Fruit fly (Drosophila melanogaster): ENCODE results near the gene CG8565.

CG8565 gene

dm6 chrX:15844139-15844538 is 6.5 kb downstream of the CG8565 start, which contains the start of the genes ArgRS and CG8578 (continued):
- TF ChIP-seq tll (GFP tag; optimal IDR thresholded peaks at IDR 0.05), result peak; percentile 72 to 94
- peak; percentile 63 for TF ChIP-seq Nf-YC (tag; optimal IDR thresholded peaks at IDR 0.05)
- TF ChIP-seq ap (GFP tag; IDR thresholded peaks at IDR 0.05), result no peak
- no peak for TF ChIP-seq C15 (GFP tag; IDR thresholded peaks at IDR 0.05)
- peak; percentile 82 for TF ChIP-seq hb (GFP tag; IDR thresholded peaks at IDR 0.05; ENCODE audit: partially characterized antibody)
- TF ChIP-seq ase (GFP tag; IDR thresholded peaks at IDR 0.05), result peak; percentile 55; the same call in 2 of the 3 replicates
- TF ChIP-seq B-H2 (GFP tag; optimal IDR thresholded peaks at IDR 0.05), result peak; percentile 13
- no peak for TF ChIP-seq Elba2 (GFP tag; optimal IDR thresholded peaks at IDR 0.05)
- no peak for TF ChIP-seq CG6254 (GFP tag; optimal IDR thresholded peaks at IDR 0.05)
- TF ChIP-seq CG2712 (tag; optimal IDR thresholded peaks at IDR 0.05), result peak; percentile 80
- no peak for TF ChIP-seq CG10321 (GFP tag; IDR thresholded peaks at IDR 0.05)
- no peak for TF ChIP-seq gcm (GFP tag; optimal IDR thresholded peaks at IDR 0.05)
- no peak for TF ChIP-seq Ravus (GFP tag; IDR thresholded peaks at IDR 0.05)
- peak; percentile 22 for TF ChIP-seq CG17385 (GFP tag; optimal IDR thresholded peaks at IDR 0.05)
- peak; percentile 73 for TF ChIP-seq Dref (GFP tag; IDR thresholded peaks at IDR 0.05)
- TF ChIP-seq ind (GFP tag; optimal IDR thresholded peaks at IDR 0.05), result peak; percentile 28
- no peak for TF ChIP-seq Trl (optimal IDR thresholded peaks at IDR 0.05)
- TF ChIP-seq Trl (GFP tag; optimal IDR thresholded peaks at IDR 0.05), result peak; percentile 82
- TF ChIP-seq CG9609 (GFP tag; optimal IDR thresholded peaks at IDR 0.05), result peak; percentile 6
- TF ChIP-seq CG4404 (GFP tag; IDR thresholded peaks at IDR 0.05), result peak; percentile 67
- TF ChIP-seq CG1603 (tag; optimal IDR thresholded peaks at IDR 0.05), result peak; percentile 53
- no peak for TF ChIP-seq Dek (tag; optimal IDR thresholded peaks at IDR 0.05)
- peak; percentile 86 for TF ChIP-seq CG17361 (GFP tag; IDR thresholded peaks at IDR 0.05)
- TF ChIP-seq ash1 (GFP tag; optimal IDR thresholded peaks at IDR 0.05), result no peak
- TF ChIP-seq CG10147 (GFP tag; optimal IDR thresholded peaks at IDR 0.05), result no peak
- peak; percentile 62 to 88 for TF ChIP-seq dpn (GFP tag; optimal IDR thresholded peaks at IDR 0.05)
- peak; percentile 30 for TF ChIP-seq Lhr (GFP tag; optimal IDR thresholded peaks at IDR 0.05)
- no peak for TF ChIP-seq ken (GFP tag; IDR thresholded peaks at IDR 0.05)
- TF ChIP-seq Scr (GFP tag; IDR thresholded peaks at IDR 0.05; ENCODE audit: partially characterized antibody), result peak; percentile 88
- peak; percentile 80 to 88 for TF ChIP-seq Pdp1 (GFP tag; optimal IDR thresholded peaks at IDR 0.05)
- TF ChIP-seq aop (GFP tag; IDR thresholded peaks at IDR 0.05), result no peak
- TF ChIP-seq CG3407 (GFP tag; optimal IDR thresholded peaks at IDR 0.05), result no peak
- TF ChIP-seq CG5953 (GFP tag; IDR thresholded peaks at IDR 0.05), result no peak
- TF ChIP-seq peb (GFP tag; IDR thresholded peaks at IDR 0.05), result peak; percentile 41; the same call in 1 of the 2 replicates
- no peak for TF ChIP-seq Usf (GFP tag; optimal IDR thresholded peaks at IDR 0.05)
- TF ChIP-seq CG18619 (GFP tag; optimal IDR thresholded peaks at IDR 0.05), result no peak
- TF ChIP-seq Drgx (GFP tag; IDR thresholded peaks at IDR 0.05), result peak; percentile 19; the same call in 1 of the 2 replicates
- no peak for TF ChIP-seq CG15601 (tag; optimal IDR thresholded peaks at IDR 0.05)
- TF ChIP-seq CG18599 (GFP tag; optimal IDR thresholded peaks at IDR 0.05), result no peak
- TF ChIP-seq NC2α (GFP tag; optimal IDR thresholded peaks at IDR 0.05), result no peak
- no peak for TF ChIP-seq CG3065 (GFP tag; optimal IDR thresholded peaks at IDR 0.05)
- TF ChIP-seq Ets97D (GFP tag; optimal IDR thresholded peaks at IDR 0.05), result peak; percentile 73
- no peak for TF ChIP-seq CG15073 (GFP tag; optimal IDR thresholded peaks at IDR 0.05)
- no peak for TF ChIP-seq Six4 (GFP tag; optimal IDR thresholded peaks at IDR 0.05)
- TF ChIP-seq lilli (GFP tag; optimal IDR thresholded peaks at IDR 0.05), result peak; percentile 87
- TF ChIP-seq btn (GFP tag; optimal IDR thresholded peaks at IDR 0.05), result no peak
- no peak for TF ChIP-seq CG6854 (GFP tag; optimal IDR thresholded peaks at IDR 0.05)
- 0 out of 2 replicates have a peak, but pooled peaks have one; percentile 34 for TF ChIP-seq CG1024 (GFP tag; IDR thresholded peaks at IDR 0.05)
- peak; percentile 84 for TF ChIP-seq CG8290 (GFP tag; optimal IDR thresholded peaks at IDR 0.05)
- no peak for TF ChIP-seq CG8290 (tag; optimal IDR thresholded peaks at IDR 0.05)
- no peak for TF ChIP-seq CG12744 (GFP tag; optimal IDR thresholded peaks at IDR 0.05)
- TF ChIP-seq Dad (GFP tag; optimal IDR thresholded peaks at IDR 0.05), result peak; percentile 80

Data from whole organism, embryonic.